Worm (Caenorhabditis elegans): Measurements from ENCODE around the gene hir-1.

hir-1 gene

DNA sequence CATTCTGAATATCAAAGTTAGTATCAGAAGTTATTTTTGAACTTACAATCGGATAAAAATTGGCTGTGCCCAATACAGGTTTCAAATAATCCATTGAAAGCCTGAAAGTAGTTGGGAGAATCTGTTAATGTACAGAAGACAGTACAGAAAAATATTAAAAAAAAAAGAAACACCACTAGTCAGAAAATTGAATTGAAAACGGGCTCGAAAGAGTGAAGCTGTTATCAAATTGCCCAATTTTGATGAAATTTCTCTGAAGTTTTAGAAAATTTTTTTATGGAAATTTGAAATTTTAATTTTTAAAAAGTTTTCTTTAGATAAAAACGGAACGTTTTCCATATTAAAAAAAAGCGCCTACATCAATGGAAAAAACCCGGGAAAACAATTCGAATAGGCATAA lies 45.2 kb downstream of the hir-1 start, which contains the start of gene C18C4.7:
C18C4.7 (minus strand) TSS at position 101 of the 400 bp plus-strand sequence.
- TF ChIP-seq nhr-67 (tag; optimal IDR thresholded peaks at IDR 0.05): no peak

DNA sequence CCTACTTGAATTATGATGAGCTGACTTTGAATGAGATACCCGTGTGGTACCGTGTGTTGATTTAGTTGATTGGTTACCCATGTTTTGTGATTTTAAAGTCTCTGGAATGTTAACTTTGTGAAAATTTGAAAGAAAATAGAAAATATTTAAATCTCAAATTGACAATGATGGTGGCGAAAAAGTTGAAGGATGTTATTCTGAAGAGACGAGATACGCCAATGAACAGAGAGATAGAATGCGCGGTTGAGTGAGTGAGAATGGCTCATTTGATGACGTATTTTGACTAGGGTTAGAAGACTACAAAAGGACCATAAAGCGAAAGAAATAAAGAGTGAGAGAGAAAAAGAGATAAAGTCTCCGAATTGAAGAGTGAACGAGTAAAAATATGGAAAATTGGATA lies 48.5 kb downstream of the hir-1 start, which contains the start of gene glb-6:
glb-6 (minus strand) TSS at position 101 of the 400 bp plus-strand sequence.
- TF ChIP-seq sea-2 (GFP tag; optimal IDR thresholded peaks at IDR 0.05) (no peak), elt-3 (tag; optimal IDR thresholded peaks at IDR 0.05) (no peak), mdl-1 (tag; optimal IDR thresholded peaks at IDR 0.05) (no peak), elt-1 (tag; optimal IDR thresholded peaks at IDR 0.05) (no peak), nhr-237 (tag; optimal IDR thresholded peaks at IDR 0.05) (no peak), snpc-4 (tag; optimal IDR thresholded peaks at IDR 0.05) (no peak), ceh-28 (tag; optimal IDR thresholded peaks at IDR 0.05) (no peak)

DNA sequence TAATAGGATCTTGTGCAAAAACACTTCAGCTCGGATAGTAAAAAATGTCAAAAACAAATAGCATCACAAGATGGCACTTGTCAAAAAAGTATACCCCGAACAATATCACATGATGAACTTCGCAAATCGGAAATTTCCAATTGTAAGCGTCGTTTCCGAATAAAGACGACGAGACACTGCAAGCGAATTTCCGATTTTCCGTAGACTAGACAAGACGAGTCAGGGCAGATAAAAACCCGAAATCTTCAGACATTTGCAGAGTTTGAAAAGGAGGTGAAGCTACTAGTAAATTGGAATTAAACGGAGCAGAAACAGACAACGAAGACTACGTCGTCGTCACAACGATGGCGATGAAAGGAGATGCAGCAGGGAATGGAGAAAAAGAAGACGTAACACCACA lies 49.8 kb downstream of the hir-1 start:
- TF ChIP-seq nhr-23 (tag; optimal IDR thresholded peaks at IDR 0.05): no peak
- peak; percentile 53 for TF ChIP-seq fkh-10 (GFP tag; optimal IDR thresholded peaks at IDR 0.05)

DNA sequence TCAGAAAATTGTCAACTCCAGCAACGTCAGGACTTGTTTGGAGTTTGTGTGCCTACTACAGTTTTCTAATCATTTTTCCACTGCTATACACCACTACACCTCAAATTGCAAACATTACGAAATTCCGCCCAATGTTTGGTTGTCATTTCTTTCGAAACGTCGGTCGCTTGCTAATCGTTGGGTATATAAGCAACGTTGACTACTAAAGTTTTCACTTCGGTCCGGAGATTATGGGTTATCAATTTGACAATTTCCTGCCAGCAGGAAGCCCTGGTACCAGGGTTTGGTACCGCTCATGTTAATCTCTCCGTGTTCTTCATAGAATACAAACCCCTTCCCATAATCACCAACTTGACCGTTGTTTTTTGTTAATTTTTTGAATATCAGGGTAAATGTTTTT lies 54.1 kb downstream of the hir-1 start:
- TF ChIP-seq lin-39 (tag; optimal IDR thresholded peaks at IDR 0.05) (no peak), ZK546.5 (tag; optimal IDR thresholded peaks at IDR 0.05) (no peak), unc-39 (tag; optimal IDR thresholded peaks at IDR 0.05) (no peak), nhr-237 (tag; optimal IDR thresholded peaks at IDR 0.05) (no peak), mml-1 (tag; optimal IDR thresholded peaks at IDR 0.05) (no peak), elt-2 (tag; optimal IDR thresholded peaks at IDR 0.05) (peak; percentile 76), nhr-43 (tag; optimal IDR thresholded peaks at IDR 0.05; ENCODE audit: poor library complexity, severe bottlenecking) (peak; percentile 29), nhr-76 (tag; optimal IDR thresholded peaks at IDR 0.05) (no peak), pqm-1 (tag; optimal IDR thresholded peaks at IDR 0.05) (peak; percentile 53), ztf-4 (tag; optimal IDR thresholded peaks at IDR 0.05) (no peak), nhr-25 (tag; optimal IDR thresholded peaks at IDR 0.05) (no peak), snpc-4 (tag; optimal IDR thresholded peaks at IDR 0.05) (peak; percentile 98), jun-1 (tag; optimal IDR thresholded peaks at IDR 0.05) (peak; percentile 59), sea-2 (GFP tag; optimal IDR thresholded peaks at IDR 0.05) (no peak), daf-12 (tag; optimal IDR thresholded peaks at IDR 0.05) (no peak), elt-1 (tag; optimal IDR thresholded peaks at IDR 0.05) (no peak), tbx-2 (tag; optimal IDR thresholded peaks at IDR 0.05) (no peak), ztf-11 (tag; optimal IDR thresholded peaks at IDR 0.05) (no peak), nhr-12 (tag; optimal IDR thresholded peaks at IDR 0.05) (no peak), ceh-16 (tag; optimal IDR thresholded peaks at IDR 0.05) (no peak), egl-27 (tag; optimal IDR thresholded peaks at IDR 0.05) (no peak), fkh-2 (tag; optimal IDR thresholded peaks at IDR 0.05) (no peak), nhr-11 (tag; optimal IDR thresholded peaks at IDR 0.05) (no peak), zag-1 (tag; optimal IDR thresholded peaks at IDR 0.05) (no peak), unc-62 (GFP tag; optimal IDR thresholded peaks at IDR 0.05) (no peak), elt-3 (tag; optimal IDR thresholded peaks at IDR 0.05) (no peak), aly-2 (tag; optimal IDR thresholded peaks at IDR 0.05) (no peak), lin-15B (tag; optimal IDR thresholded peaks at IDR 0.05) (no peak), R02D3.7 (tag; optimal IDR thresholded peaks at IDR 0.05) (no peak), ama-1 (optimal IDR thresholded peaks at IDR 0.05) (peak; percentile 30), ceh-28 (tag; optimal IDR thresholded peaks at IDR 0.05) (no peak), mdl-1 (tag; optimal IDR thresholded peaks at IDR 0.05) (no peak), hmg-11 (tag; optimal IDR thresholded peaks at IDR 0.05) (peak; percentile 42), nfya-1 (tag; optimal IDR thresholded peaks at IDR 0.05; ENCODE audit: insufficient read depth) (peak; percentile 11), skn-1 (tag; optimal IDR thresholded peaks at IDR 0.05) (peak; percentile 68), nhr-77 (tag; optimal IDR thresholded peaks at IDR 0.05) (peak; percentile 16), egl-5 (tag; optimal IDR thresholded peaks at IDR 0.05) (no peak), fkh-10 (GFP tag; optimal IDR thresholded peaks at IDR 0.05) (no peak), nhr-28 (tag; optimal IDR thresholded peaks at IDR 0.05) (no peak), ceh-82 (tag; optimal IDR thresholded peaks at IDR 0.05) (peak; percentile 2), nhr-23 (tag; optimal IDR thresholded peaks at IDR 0.05) (no peak), eor-1 (tag; optimal IDR thresholded peaks at IDR 0.05) (no peak), lsy-12 (tag; optimal IDR thresholded peaks at IDR 0.05) (no peak), nhr-67 (tag; optimal IDR thresholded peaks at IDR 0.05) (no peak), ceh-9 (tag; optimal IDR thresholded peaks at IDR 0.05) (no peak), pha-4 (tag; optimal IDR thresholded peaks at IDR 0.05) (peak; percentile 65), fos-1 (tag; optimal IDR thresholded peaks at IDR 0.05) (no peak)

All from whole organism, L3 larva.